Worm (Caenorhabditis elegans) whole organism, L3 larva: ENCODE data around the gene fbxa-139.

Source experiments
- R02D3.7 ChIP-seq: fragments of 150-350 bp; optimal IDR thresholded peaks from 2 replicates; lab custom pipeline; 2014; ENCODE audit warnings: missing biosample characterization, missing genetic modification characterization
- ama-1 ChIP-seq: fragments of 150-350 bp; optimal IDR thresholded peaks from 2 replicates; lab custom pipeline; 2018
- elt-3 ChIP-seq, 3 experiments: fragments of 150-350 bp in 1 of 3; sonication (generic microtip) in 2 of 3; optimal IDR thresholded peaks; 2 replicates in 2 of 3; 4 replicates in 1 of 3; lab custom pipeline; 2014 to 2017; ENCODE audit warnings: missing biosample characterization in 3 of 3, missing genetic modification characterization in 3 of 3
- lin-39 ChIP-seq: fragments of 150-350 bp; optimal IDR thresholded peaks from 2 replicates; lab custom pipeline; 2018; ENCODE audit warnings: missing biosample characterization, missing genetic modification reagents, missing genetic modification characterization
- mdl-1 ChIP-seq: fragments of 150-350 bp; optimal IDR thresholded peaks from 2 replicates; lab custom pipeline; 2014; ENCODE audit warnings: missing biosample characterization, missing genetic modification characterization
- nhr-23 ChIP-seq: fragments of 150-350 bp; optimal IDR thresholded peaks from 2 replicates; lab custom pipeline; 2014; ENCODE audit warnings: missing biosample characterization, missing genetic modification reagents, missing genetic modification characterization
- nhr-28 ChIP-seq: fragments of 150-350 bp; optimal IDR thresholded peaks from 2 replicates; lab custom pipeline; 2014; ENCODE audit warnings: missing biosample characterization, missing genetic modification characterization
- pha-4 ChIP-seq: fragments of 150-350 bp; optimal IDR thresholded peaks from 2 replicates; lab custom pipeline; 2014; ENCODE audit warnings: missing biosample characterization, missing genetic modification reagents, missing genetic modification characterization
- pqm-1 ChIP-seq: fragments of 150-350 bp; optimal IDR thresholded peaks from 2 replicates; lab custom pipeline; 2017; ENCODE audit warnings: missing biosample characterization, missing genetic modification characterization, inconsistent platforms
- unc-62 ChIP-seq: fragments of 150-350 bp; sonication (generic microtip); optimal IDR thresholded peaks from 4 replicates; lab custom pipeline; 2014; ENCODE audit warnings: missing biosample characterization, missing genetic modification reagents, missing genetic modification characterization

- TF ChIP-seq ama-1 (lab: Kevin White, UChicago), result no peak
- TF ChIP-seq nhr-28 (tag; lab: Kevin White, UChicago), result no peak
- no peak for TF ChIP-seq R02D3.7 (tag; lab: Kevin White, UChicago)
- TF ChIP-seq nhr-23 (tag; lab: Kevin White, UChicago), result no peak
- no peak for TF ChIP-seq pqm-1
- no peak for TF ChIP-seq pha-4
- no peak for TF ChIP-seq unc-62 (GFP tag; lab: Kevin White, UChicago)
- TF ChIP-seq mdl-1 (tag; lab: Kevin White, UChicago), result no peak
- TF ChIP-seq lin-39, result no peak
- TF ChIP-seq elt-3 (tag; optimal IDR thresholded peaks at IDR 0.05; lab: Kevin White, UChicago), result no peak
Observed at ce11 chrV:15625561-15625960, 31.1 kb upstream of the fbxa-139 start, which contains the start of gene C55A1.11.
